Fruit fly (Drosophila melanogaster) whole organism, prepupa: Measurements from ENCODE around the gene Vha100-2.
A peak's percentile ranks its signal among the peaks of the same experiment; 100 is the strongest.

Source experiments
- CG11294 ChIP-seq: fragments of 200-800 bp; sonication (Bioruptor generic); IDR thresholded peaks from 2 replicates; pipeline ENCODE4 v1.3.6; 2022; ENCODE audit warnings: missing biosample characterization, missing genetic modification characterization
- CG11762 ChIP-seq: fragments of 200-800 bp; sonication (Bioruptor generic); optimal IDR thresholded peaks from 3 replicates; lab custom pipeline; 2016; ENCODE audit warnings: missing biosample characterization, missing genetic modification characterization; ENCODE audit not compliant: insufficient read depth
- CG11902 ChIP-seq: fragments of 200-800 bp; sonication (Bioruptor generic); optimal IDR thresholded peaks from 3 replicates; lab custom pipeline; 2016; ENCODE audit warnings: missing biosample characterization, missing genetic modification characterization
- CG15336 ChIP-seq: fragments of 200-800 bp; sonication (Bioruptor generic); IDR thresholded peaks from 2 replicates; pipeline ENCODE4 v1.3.6; 2022; ENCODE audit warnings: missing biosample characterization, missing genetic modification characterization
- CG1621 ChIP-seq: fragments of 200-800 bp; sonication (Bioruptor generic); optimal IDR thresholded peaks from 3 replicates; lab custom pipeline; 2018; ENCODE audit warnings: missing biosample characterization, mild to moderate bottlenecking, missing genetic modification characterization
- CG16779 ChIP-seq: fragments of 200-800 bp; sonication (Bioruptor generic); optimal IDR thresholded peaks from 3 replicates; lab custom pipeline; 2017; ENCODE audit warnings: missing biosample characterization, mild to moderate bottlenecking, missing genetic modification characterization
- CG3032 ChIP-seq: fragments of 200-800 bp; optimal IDR thresholded peaks from 2 replicates; lab custom pipeline; 2019; ENCODE audit warnings: missing biosample characterization, mild to moderate bottlenecking, missing genetic modification characterization, moderate library complexity
- CG31627 ChIP-seq: fragments of 200-800 bp; sonication (Bioruptor generic); optimal IDR thresholded peaks from 3 replicates; lab custom pipeline; 2016; ENCODE audit warnings: missing biosample characterization, missing genetic modification characterization
- CG4318 ChIP-seq: fragments of 200-800 bp; sonication (Bioruptor generic); optimal IDR thresholded peaks from 3 replicates; lab custom pipeline; 2017; ENCODE audit warnings: missing biosample characterization, mild to moderate bottlenecking, missing genetic modification characterization
- CG6163 ChIP-seq: fragments of 200-800 bp; sonication (Bioruptor generic); IDR thresholded peaks from 3 replicates; pipeline ENCODE4 v1.3.6; 2022; ENCODE audit warnings: missing biosample characterization, missing genetic modification characterization
- CG6276 ChIP-seq: fragments of 200-800 bp; sonication (Bioruptor generic); optimal IDR thresholded peaks from 2 replicates; lab custom pipeline; 2017; ENCODE audit warnings: missing biosample characterization, mild to moderate bottlenecking, missing genetic modification characterization
- CG6792 ChIP-seq: fragments of 200-800 bp; sonication (Bioruptor generic); optimal IDR thresholded peaks from 3 replicates; lab custom pipeline; 2016; ENCODE audit warnings: missing biosample characterization, missing genetic modification characterization
- CG6808 ChIP-seq: fragments of 200-800 bp; sonication (Bioruptor generic); optimal IDR thresholded peaks from 3 replicates; lab custom pipeline; 2017; ENCODE audit warnings: missing biosample characterization, missing genetic modification characterization, mild to moderate bottlenecking, moderate library complexity, missing genetic modification reagents
- CG6854 ChIP-seq: fragments of 200-800 bp; sonication (Bioruptor generic); optimal IDR thresholded peaks from 2 replicates; lab custom pipeline; 2017; ENCODE audit warnings: missing biosample characterization, mild to moderate bottlenecking, missing genetic modification characterization
- CG8119 ChIP-seq: fragments of 200-800 bp; sonication (Bioruptor generic); IDR thresholded peaks from 3 replicates; pipeline ENCODE4 v1.3.6; 2022; ENCODE audit warnings: missing biosample characterization, missing genetic modification characterization
- CG8632 ChIP-seq: fragments of 200-800 bp; sonication (Bioruptor generic); optimal IDR thresholded peaks from 3 replicates; lab custom pipeline; 2016; ENCODE audit warnings: missing biosample characterization, missing genetic modification characterization
- CG9139 ChIP-seq: fragments of 200-800 bp; sonication (Bioruptor generic); optimal IDR thresholded peaks from 3 replicates; lab custom pipeline; 2017; ENCODE audit warnings: missing biosample characterization, mild to moderate bottlenecking, missing genetic modification characterization
- Eip75B ChIP-seq: fragments of 200-800 bp; sonication (Bioruptor generic); optimal IDR thresholded peaks from 3 replicates; lab custom pipeline; 2016; ENCODE audit warnings: missing biosample characterization, missing genetic modification characterization
- Eip78C ChIP-seq: fragments of 200-800 bp; sonication (Bioruptor generic); peaks from one replicate; lab custom pipeline; 2016; ENCODE audit warnings: missing biosample characterization, missing genetic modification characterization
- Eip93F ChIP-seq: fragments of 200-800 bp; sonication (Bioruptor generic); optimal IDR thresholded peaks from 2 replicates; lab custom pipeline; 2016; ENCODE audit warnings: missing biosample characterization, mild to moderate bottlenecking, missing genetic modification characterization
- Ets21C ChIP-seq: fragments of 200-800 bp; sonication (Bioruptor generic); optimal IDR thresholded peaks from 3 replicates; lab custom pipeline; 2016; ENCODE audit warnings: missing biosample characterization, missing genetic modification characterization
- Gug ChIP-seq: fragments of 200-800 bp; sonication (Bioruptor generic); IDR thresholded peaks from 2 replicates; pipeline ENCODE4 v1.3.6; 2022; ENCODE audit warnings: missing biosample characterization, missing genetic modification characterization
- Hr38 ChIP-seq: sonication (Bioruptor generic); optimal IDR thresholded peaks from 2 replicates; lab custom pipeline; 2016; ENCODE audit warnings: missing biosample characterization, missing genetic modification characterization
- Hr4 ChIP-seq: fragments of 200-800 bp; sonication (Bioruptor generic); optimal IDR thresholded peaks from 3 replicates; lab custom pipeline; 2016; ENCODE audit warnings: missing biosample characterization, missing genetic modification characterization
- Lpt ChIP-seq: fragments of 200-800 bp; sonication (Bioruptor generic); optimal IDR thresholded peaks from 3 replicates; lab custom pipeline; 2016; ENCODE audit warnings: missing biosample characterization, missing genetic modification characterization
- OdsH ChIP-seq: fragments of 200-800 bp; sonication (Bioruptor generic); optimal IDR thresholded peaks from 3 replicates; lab custom pipeline; 2016; ENCODE audit warnings: missing biosample characterization, missing genetic modification characterization
- Smox ChIP-seq: fragments of 200-800 bp; sonication (Bioruptor generic); optimal IDR thresholded peaks from 3 replicates; lab custom pipeline; 2016; ENCODE audit warnings: missing biosample characterization, missing genetic modification characterization
- Sox14 ChIP-seq: fragments of 200-800 bp; sonication (Bioruptor generic); optimal IDR thresholded peaks from 3 replicates; lab custom pipeline; 2016; ENCODE audit warnings: missing biosample characterization, missing genetic modification characterization
- Sox15 ChIP-seq: fragments of 200-800 bp; sonication (Bioruptor generic); optimal IDR thresholded peaks from 3 replicates; lab custom pipeline; 2016; ENCODE audit warnings: missing biosample characterization, missing genetic modification characterization
- achi ChIP-seq: fragments of 200-800 bp; sonication (Bioruptor generic); optimal IDR thresholded peaks from 3 replicates; lab custom pipeline; 2016; ENCODE audit warnings: missing biosample characterization, missing genetic modification characterization
- acj6 ChIP-seq: fragments of 200-800 bp; sonication (Bioruptor generic); optimal IDR thresholded peaks from 3 replicates; lab custom pipeline; 2016; ENCODE audit warnings: missing biosample characterization, missing genetic modification characterization
- cyc ChIP-seq: fragments of 200-800 bp; sonication (Bioruptor generic); optimal IDR thresholded peaks from 3 replicates; lab custom pipeline; 2016; ENCODE audit warnings: missing biosample characterization, missing genetic modification characterization
- dac ChIP-seq: fragments of 200-800 bp; sonication (Bioruptor generic); optimal IDR thresholded peaks from 2 replicates; lab custom pipeline; 2017; ENCODE audit warnings: missing biosample characterization, mild to moderate bottlenecking, missing genetic modification characterization
- dsx ChIP-seq: fragments of 200-800 bp; optimal IDR thresholded peaks from 3 replicates; lab custom pipeline; 2019; ENCODE audit warnings: missing biosample characterization, mild to moderate bottlenecking, missing genetic modification characterization, moderate library complexity; ENCODE audit not compliant: poor library complexity, severe bottlenecking
- eg ChIP-seq: fragments of 200-800 bp; sonication (Bioruptor generic); IDR thresholded peaks from 3 replicates; pipeline ENCODE4 v1.3.6; 2022; ENCODE audit warnings: missing biosample characterization, missing genetic modification characterization
- esn ChIP-seq: fragments of 200-800 bp; sonication (Bioruptor generic); optimal IDR thresholded peaks from 2 replicates; lab custom pipeline; 2016; ENCODE audit warnings: missing biosample characterization, mild to moderate bottlenecking, missing genetic modification characterization, moderate library complexity
- fd85E ChIP-seq: fragments of 200-800 bp; sonication (Bioruptor generic); optimal IDR thresholded peaks from 3 replicates; lab custom pipeline; 2016; ENCODE audit warnings: missing biosample characterization, missing genetic modification characterization
- fkh ChIP-seq: fragments of 200-800 bp; sonication (Bioruptor generic); optimal IDR thresholded peaks from 3 replicates; lab custom pipeline; 2017; ENCODE audit warnings: missing biosample characterization, mild to moderate bottlenecking, missing genetic modification characterization, moderate library complexity
- lz ChIP-seq: fragments of 200-800 bp; sonication (Bioruptor generic); optimal IDR thresholded peaks from 3 replicates; lab custom pipeline; 2016; ENCODE audit warnings: missing biosample characterization, missing genetic modification characterization
- net ChIP-seq: fragments of 200-800 bp; sonication (Bioruptor generic); optimal IDR thresholded peaks from 3 replicates; lab custom pipeline; 2016; ENCODE audit warnings: missing biosample characterization, missing genetic modification characterization
- salr ChIP-seq, 2 experiments: fragments of 200-800 bp; sonication (Bioruptor generic); optimal IDR thresholded peaks; 3 replicates each; lab custom pipeline; 2016 to 2018; ENCODE audit warnings: missing biosample characterization in 2 of 2, missing genetic modification characterization in 2 of 2, mild to moderate bottlenecking in 1 of 2
- ss ChIP-seq, 2 experiments: fragments of 200-800 bp; sonication (Bioruptor generic); optimal IDR thresholded peaks; 2 replicates in 1 of 2; 3 replicates in 1 of 2; lab custom pipeline; 2017 to 2018; ENCODE audit warnings: mild to moderate bottlenecking in 2 of 2, missing biosample characterization in 2 of 2, missing genetic modification characterization in 2 of 2, moderate library complexity in 1 of 2
- svp ChIP-seq: fragments of 200-800 bp; sonication (Bioruptor generic); peaks from one replicate; lab custom pipeline; 2016; ENCODE audit warnings: missing biosample characterization, missing genetic modification characterization
- topi ChIP-seq: fragments of 200-800 bp; sonication (Bioruptor generic); optimal IDR thresholded peaks from 3 replicates; lab custom pipeline; 2016; ENCODE audit warnings: missing biosample characterization, missing genetic modification characterization
- vri ChIP-seq: fragments of 200-800 bp; sonication (Bioruptor generic); optimal IDR thresholded peaks from 3 replicates; lab custom pipeline; 2016; ENCODE audit warnings: missing biosample characterization, mild to moderate bottlenecking, missing genetic modification characterization

Vha100-2 gene

DNA sequence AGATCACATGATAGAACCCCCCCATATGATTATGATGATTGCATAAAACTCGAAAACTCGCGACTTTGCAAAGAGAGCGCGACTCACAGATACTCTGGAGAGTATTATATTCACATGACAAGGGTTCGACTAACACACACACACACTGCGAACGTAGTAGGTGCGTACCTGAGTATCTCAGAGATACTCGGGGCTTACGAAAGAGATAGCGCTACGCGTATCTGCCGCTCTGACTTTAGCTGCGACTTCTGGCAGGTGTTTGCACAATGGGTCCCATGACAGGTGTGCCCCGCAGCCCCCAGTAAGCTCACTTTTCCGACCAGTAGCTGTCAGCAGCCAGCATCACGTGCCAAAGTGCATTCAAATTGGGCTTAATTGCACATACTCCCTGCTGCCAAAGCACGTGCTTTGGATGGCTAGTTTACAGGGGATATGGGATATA lies 488 bp downstream of the Vha100-2 start:
- peak; percentile 3 for TF ChIP-seq CG6808
- peak; percentile 47 for TF ChIP-seq achi
- TF ChIP-seq ss (GFP tag; optimal IDR thresholded peaks at IDR 0.05; lab: Kevin White, UChicago), result peak in 1 of 2 experiments; percentile 22
- peak; percentile 76 for TF ChIP-seq fkh (GFP tag; lab: Kevin White, UChicago)
- TF ChIP-seq Gug (GFP tag; lab: Robert Waterston, UW), result no peak
- peak; percentile 67 for TF ChIP-seq Eip78C
- TF ChIP-seq CG6854 (GFP tag; lab: Kevin White, UChicago), result peak; percentile 2
- peak; percentile 51 for TF ChIP-seq vri (GFP tag; lab: Kevin White, UChicago)
- TF ChIP-seq eg (GFP tag; lab: Robert Waterston, UW), result no peak

dm6 chr3R:18397834-18398378 lies 1.1 kb downstream of the Vha100-2 start:
- TF ChIP-seq CG11294 (GFP tag; lab: Robert Waterston, UW) (peak; percentile 23; the same call in 1 of the 2 replicates), CG3032 (tag; lab: Kevin White, UChicago) (peak; percentile 50), CG11902 (GFP tag; lab: Kevin White, UChicago) (no peak), CG15336 (GFP tag; lab: Robert Waterston, UW) (no peak), esn (GFP tag; lab: Kevin White, UChicago) (no peak), CG1621 (tag; lab: Kevin White, UChicago) (no peak), CG4318 (GFP tag; lab: Kevin White, UChicago) (no peak), Ets21C (GFP tag; lab: Kevin White, UChicago) (no peak), CG11762 (GFP tag; lab: Kevin White, UChicago) (no peak), Lpt (GFP tag; lab: Kevin White, UChicago) (no peak), svp (GFP tag; lab: Kevin White, UChicago) (no peak), salr (GFP tag; optimal IDR thresholded peaks at IDR 0.05; lab: Kevin White, UChicago) (no peak), achi (no peak), fd85E (GFP tag; lab: Kevin White, UChicago) (no peak), CG6163 (peak; percentile 80), acj6 (no peak), Eip75B (no peak), dsx (GFP tag; lab: Kevin White, UChicago) (no peak), CG9139 (GFP tag; lab: Kevin White, UChicago) (no peak), Eip93F (no peak), CG31627 (GFP tag; lab: Kevin White, UChicago) (no peak)

dm6 chr3R:18396801-18397604 lies 2.0 kb downstream of the Vha100-2 start, which contains the start of gene Vti1b:
Gene Vti1b (plus strand): TSS chr3R:18396995.
- peak; percentile 98 for TF ChIP-seq CG6276 (GFP tag; lab: Kevin White, UChicago)
- TF ChIP-seq CG31627 (GFP tag; lab: Kevin White, UChicago), result peak; percentile 99
- TF ChIP-seq Smox (GFP tag; lab: Kevin White, UChicago), result peak; percentile 98
- TF ChIP-seq fd85E (GFP tag; lab: Kevin White, UChicago), result peak; percentile 93
- TF ChIP-seq CG15336 (GFP tag; lab: Robert Waterston, UW), result peak; percentile 99
- TF ChIP-seq topi (GFP tag; lab: Kevin White, UChicago), result peak; percentile 98
- TF ChIP-seq net, result peak; percentile 98
- TF ChIP-seq CG6792 (GFP tag; lab: Kevin White, UChicago), result peak; percentile 98
- peak; percentile 98 for TF ChIP-seq cyc (GFP tag; lab: Kevin White, UChicago)
- TF ChIP-seq salr (GFP tag; optimal IDR thresholded peaks at IDR 0.05; lab: Kevin White, UChicago), result peak; percentile 95 to 97
- peak; percentile 95 for TF ChIP-seq dac
- TF ChIP-seq Sox14 (GFP tag; lab: Kevin White, UChicago), result peak; percentile 99
- TF ChIP-seq lz (GFP tag; lab: Kevin White, UChicago), result peak; percentile 97
- TF ChIP-seq vri (GFP tag; lab: Kevin White, UChicago), result peak; percentile 96
- TF ChIP-seq Eip93F, result peak; percentile 84
- TF ChIP-seq Sox15, result peak; percentile 97
- peak; percentile 94 for TF ChIP-seq CG6808
- TF ChIP-seq Hr4 (GFP tag; lab: Kevin White, UChicago), result peak; percentile 99
- TF ChIP-seq CG8632 (GFP tag; lab: Kevin White, UChicago), result peak; percentile 98
- TF ChIP-seq CG16779 (tag; lab: Kevin White, UChicago), result peak; percentile 93
- TF ChIP-seq OdsH (GFP tag; lab: Kevin White, UChicago), result peak; percentile 99
- TF ChIP-seq CG8119 (GFP tag; lab: Robert Waterston, UW), result peak; percentile 99
- TF ChIP-seq Hr38 (GFP tag; lab: Kevin White, UChicago), result peak; percentile 95
- peak; percentile 99 for TF ChIP-seq Eip75B
- TF ChIP-seq fkh (GFP tag; lab: Kevin White, UChicago), result peak; percentile 71
- peak; percentile 94 for TF ChIP-seq CG3032 (tag; lab: Kevin White, UChicago)
